Fruit fly (Drosophila melanogaster) whole organism, pupa: ENCODE data around the gene hfp.

ENCODE experiments used
- CG14655 ChIP-seq: fragments of 200-800 bp; sonication (Bioruptor generic); optimal IDR thresholded peaks from 3 replicates; lab custom pipeline; 2017; ENCODE audit warnings: mild to moderate bottlenecking, missing biosample characterization, missing genetic modification reagents, missing genetic modification characterization
- CG15710 ChIP-seq: fragments of 200-800 bp; sonication (Bioruptor generic); optimal IDR thresholded peaks from 2 replicates; lab custom pipeline; 2018; ENCODE audit warnings: missing biosample characterization, mild to moderate bottlenecking, missing genetic modification characterization, moderate library complexity
- CG17806 ChIP-seq: fragments of 200-800 bp; sonication (Bioruptor generic); optimal IDR thresholded peaks from 2 replicates; lab custom pipeline; 2018; ENCODE audit warnings: missing biosample characterization, mild to moderate bottlenecking, missing genetic modification characterization, moderate library complexity
- CG34367 ChIP-seq: fragments of 200-800 bp; sonication (Bioruptor generic); optimal IDR thresholded peaks from 2 replicates; lab custom pipeline; 2018; ENCODE audit warnings: missing biosample characterization, mild to moderate bottlenecking, missing genetic modification characterization
- CG9948 ChIP-seq: fragments of 200-800 bp; sonication (Bioruptor generic); optimal IDR thresholded peaks from 2 replicates; lab custom pipeline; 2018; ENCODE audit warnings: missing biosample characterization, mild to moderate bottlenecking, missing genetic modification characterization, moderate library complexity
- D1 ChIP-seq: fragments of 200-800 bp; sonication (Bioruptor generic); optimal IDR thresholded peaks from 2 replicates; lab custom pipeline; 2018; ENCODE audit warnings: missing biosample characterization, mild to moderate bottlenecking, missing genetic modification characterization, moderate library complexity
- EcR ChIP-seq: fragments of 200-800 bp; sonication (Bioruptor generic); optimal IDR thresholded peaks from 3 replicates; lab custom pipeline; 2019; ENCODE audit warnings: missing biosample characterization, missing genetic modification characterization, mild to moderate bottlenecking, moderate library complexity, missing genetic modification reagents
- Pif1A ChIP-seq: fragments of 200-800 bp; sonication (Bioruptor generic); optimal IDR thresholded peaks from 3 replicates; lab custom pipeline; 2016; ENCODE audit warnings: missing biosample characterization, missing genetic modification characterization
- Snoo ChIP-seq: fragments of 200-800 bp; sonication (Bioruptor generic); optimal IDR thresholded peaks from 3 replicates; lab custom pipeline; 2017; ENCODE audit warnings: missing biosample characterization, mild to moderate bottlenecking, missing genetic modification characterization, inconsistent platforms
- rn ChIP-seq: fragments of 200-800 bp; sonication (Bioruptor generic); IDR thresholded peaks from 2 replicates; pipeline ENCODE4 v1.3.6; 2022; ENCODE audit warnings: missing biosample characterization, missing genetic modification characterization

DNA sequence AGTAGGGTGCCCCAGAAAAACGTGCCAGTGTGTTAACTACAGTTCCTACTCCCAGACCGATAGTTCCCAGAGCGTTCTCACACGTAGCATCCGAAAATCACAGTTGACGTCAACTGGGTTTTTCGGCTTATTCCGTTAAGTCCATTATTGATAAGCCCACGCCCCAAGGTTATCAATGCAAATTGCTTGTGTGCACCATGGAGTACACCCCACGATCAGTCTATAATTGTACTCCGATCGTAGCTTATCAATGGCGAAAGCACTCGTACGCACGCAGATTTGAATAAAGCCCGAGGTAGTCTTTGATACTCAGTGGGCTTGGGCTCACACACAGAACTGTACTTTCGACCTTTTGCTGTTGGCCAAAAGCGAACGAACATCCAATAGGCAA, 44.7 kb upstream of the hfp start:
- TF ChIP-seq CG34367 (no peak), CG14655 (GFP tag; lab: Kevin White, UChicago) (no peak), CG15710 (tag; lab: Kevin White, UChicago) (no peak), rn (GFP tag; lab: Robert Waterston, UW) (no peak), D1 (tag; lab: Kevin White, UChicago) (no peak), CG17806 (tag; lab: Kevin White, UChicago) (no peak), CG9948 (tag; lab: Kevin White, UChicago) (no peak), Snoo (tag; lab: Kevin White, UChicago) (no peak), EcR (GFP tag; lab: Kevin White, UChicago) (no peak), Pif1A (GFP tag; lab: Kevin White, UChicago) (no peak)
